Fruit fly (Drosophila melanogaster) whole organism, embryonic: Measurements from ENCODE around the gene mxt.
A peak's percentile ranks its signal among the peaks of the same experiment; 100 is the strongest.

Experiments
- ATbp ChIP-seq: fragments of 200-800 bp; sonication (Bioruptor generic); optimal IDR thresholded peaks from 2 replicates; lab custom pipeline; 2017; ENCODE audit warnings: missing biosample characterization, mild to moderate bottlenecking, missing genetic modification characterization, missing genetic modification reagents
- Adf1 ChIP-seq: fragments of 200-800 bp; sonication (Bioruptor generic); IDR thresholded peaks from 2 replicates; pipeline ENCODE4 v1.3.6; 2022; ENCODE audit warnings: missing biosample characterization, missing genetic modification characterization
- Aef1 ChIP-seq: fragments of 200-800 bp; sonication (Bioruptor generic); IDR thresholded peaks from 3 replicates; pipeline ENCODE4 v1.3.6; 2022; ENCODE audit warnings: missing biosample characterization, missing genetic modification characterization
- Asciz ChIP-seq: fragments of 200-800 bp; sonication (Bioruptor generic); optimal IDR thresholded peaks from 2 replicates; lab custom pipeline; 2017; ENCODE audit warnings: missing biosample characterization, mild to moderate bottlenecking, missing genetic modification characterization, missing genetic modification reagents
- Awh ChIP-seq: fragments of 200-800 bp; sonication (Bioruptor generic); IDR thresholded peaks from 2 replicates; pipeline ENCODE4, ENCODE4 v1.3.6; 2022; ENCODE audit warnings: missing biosample characterization, missing genetic modification characterization
- Bgb ChIP-seq: fragments of 200-800 bp; sonication (Bioruptor generic); IDR thresholded peaks from 2 replicates; pipeline ENCODE4 v1.3.6; 2022; ENCODE audit warnings: missing biosample characterization, missing genetic modification characterization; ENCODE audit not compliant: partially characterized antibody
- CG11093 ChIP-seq: fragments of 200-800 bp; sonication (Bioruptor generic); IDR thresholded peaks from 3 replicates; pipeline ENCODE4 v1.3.6; 2022; ENCODE audit warnings: missing biosample characterization, missing genetic modification characterization
- CG11398 ChIP-seq: fragments of 200-800 bp; sonication (Bioruptor generic); optimal IDR thresholded peaks from 2 replicates; lab custom pipeline; 2016; ENCODE audit warnings: missing biosample characterization, missing genetic modification characterization
- CG17186 ChIP-seq: fragments of 200-800 bp; sonication (Bioruptor generic); optimal IDR thresholded peaks from 3 replicates; lab custom pipeline; 2017; ENCODE audit warnings: missing biosample characterization, missing genetic modification reagents, missing genetic modification characterization
- CG17359 ChIP-seq: fragments of 200-800 bp; sonication (Bioruptor generic); optimal IDR thresholded peaks from 3 replicates; lab custom pipeline; 2018; ENCODE audit warnings: missing biosample characterization, mild to moderate bottlenecking, missing genetic modification characterization, moderate library complexity
- CG17568 ChIP-seq: fragments of 200-800 bp; sonication (Bioruptor generic); optimal IDR thresholded peaks from 2 replicates; lab custom pipeline; 2018; ENCODE audit warnings: missing biosample characterization, mild to moderate bottlenecking, missing genetic modification characterization, moderate library complexity
- CG18262 ChIP-seq: fragments of 200-800 bp; optimal IDR thresholded peaks from 3 replicates; lab custom pipeline; 2019; ENCODE audit warnings: missing biosample characterization, mild to moderate bottlenecking, missing genetic modification characterization, moderate library complexity
- CG31365 ChIP-seq: fragments of 200-800 bp; sonication (Bioruptor generic); optimal IDR thresholded peaks from 2 replicates; lab custom pipeline; 2018; ENCODE audit warnings: missing biosample characterization, mild to moderate bottlenecking, missing genetic modification characterization
- CG32772 ChIP-seq: fragments of 200-800 bp; sonication (Bioruptor generic); IDR thresholded peaks from 2 replicates; pipeline ENCODE4 v1.3.6; 2022; ENCODE audit warnings: missing biosample characterization, missing genetic modification characterization
- CG3281 ChIP-seq: fragments of 200-800 bp; sonication (Bioruptor generic); optimal IDR thresholded peaks from 3 replicates; lab custom pipeline; 2017; ENCODE audit warnings: missing biosample characterization, mild to moderate bottlenecking, missing genetic modification characterization
- CG6254 ChIP-seq: fragments of 200-800 bp; sonication (Bioruptor generic); optimal IDR thresholded peaks from 3 replicates; lab custom pipeline; 2017; ENCODE audit warnings: mild to moderate bottlenecking, missing biosample characterization, missing genetic modification reagents, missing genetic modification characterization
- CG6765 ChIP-seq: fragments of 200-800 bp; sonication (Bioruptor generic); optimal IDR thresholded peaks from 3 replicates; lab custom pipeline; 2017; ENCODE audit warnings: missing biosample characterization, mild to moderate bottlenecking, missing genetic modification characterization
- CG7963 ChIP-seq: fragments of 200-800 bp; sonication (Bioruptor generic); IDR thresholded peaks from 3 replicates; pipeline ENCODE4 v1.3.6; 2022; ENCODE audit warnings: missing biosample characterization, missing genetic modification characterization; ENCODE audit not compliant: partially characterized antibody
- CG8359 ChIP-seq: fragments of 200-800 bp; sonication (Bioruptor generic); optimal IDR thresholded peaks from 2 replicates; lab custom pipeline; 2017; ENCODE audit warnings: missing biosample characterization, mild to moderate bottlenecking, missing genetic modification characterization, borderline replicate concordance
- CG8478 ChIP-seq: fragments of >200 bp; optimal IDR thresholded peaks from 2 replicates; lab custom pipeline; 2018
- CG8765 ChIP-seq: fragments of 200-800 bp; sonication (Bioruptor generic); IDR thresholded peaks from 2 replicates; pipeline ENCODE4 v1.3.6; 2022; ENCODE audit warnings: missing biosample characterization, missing genetic modification characterization
- CkIIα-i1 ChIP-seq: fragments of 200-800 bp; sonication (Bioruptor generic); IDR thresholded peaks from 2 replicates; pipeline ENCODE4 v1.3.6; 2022; ENCODE audit warnings: missing biosample characterization, missing genetic modification characterization
- Ets65A ChIP-seq: fragments of 200-800 bp; sonication (Bioruptor generic); peaks from one replicate; lab custom pipeline; 2016; ENCODE audit warnings: missing biosample characterization, missing genetic modification characterization
- HLH54F ChIP-seq: fragments of 200-800 bp; sonication (Bioruptor generic); optimal IDR thresholded peaks from 3 replicates; lab custom pipeline; 2016; ENCODE audit warnings: missing biosample characterization, missing genetic modification characterization
- Sox102F ChIP-seq: fragments of 200-800 bp; sonication (Bioruptor generic); optimal IDR thresholded peaks from 2 replicates; lab custom pipeline; 2018; ENCODE audit warnings: missing biosample characterization, mild to moderate bottlenecking, missing genetic modification characterization, moderate library complexity
- Spps ChIP-seq: fragments of 200-800 bp; sonication (Bioruptor generic); optimal IDR thresholded peaks from 2 replicates; lab custom pipeline; 2018; ENCODE audit warnings: missing biosample characterization, mild to moderate bottlenecking, missing genetic modification characterization
- TFAM ChIP-seq: fragments of 200-800 bp; sonication (Bioruptor generic); optimal IDR thresholded peaks from 2 replicates; lab custom pipeline; 2017; ENCODE audit warnings: missing biosample characterization, missing genetic modification characterization, inconsistent platforms
- Trl ChIP-seq, 3 experiments: fragments of >200 bp in 2 of 3; fragments of 200-800 bp in 1 of 3; sonication (Bioruptor generic) in 1 of 3; optimal IDR thresholded peaks; 2 replicates in 1 of 3; 3 replicates in 2 of 3; lab custom pipeline; 2016 to 2017; ENCODE audit warnings: missing biosample characterization in 1 of 3, missing genetic modification characterization in 1 of 3
- ac ChIP-seq: fragments of 200-800 bp; sonication (Bioruptor generic); optimal IDR thresholded peaks from 3 replicates; lab custom pipeline; 2017; ENCODE audit warnings: missing biosample characterization, mild to moderate bottlenecking, missing genetic modification characterization
- ash1 ChIP-seq: fragments of 200-800 bp; sonication (Bioruptor generic); optimal IDR thresholded peaks from 2 replicates; lab custom pipeline; 2018; ENCODE audit warnings: missing biosample characterization, mild to moderate bottlenecking, missing genetic modification characterization
- ato ChIP-seq: fragments of 200-800 bp; sonication (Bioruptor generic); IDR thresholded peaks from 2 replicates; pipeline ENCODE4 v1.3.6; 2022; ENCODE audit warnings: missing biosample characterization, missing genetic modification characterization; ENCODE audit not compliant: partially characterized antibody
- cad ChIP-seq: fragments of >200 bp; optimal IDR thresholded peaks from 2 replicates; lab custom pipeline; 2017; ENCODE audit warnings: missing biosample characterization, missing genetic modification characterization
- dati ChIP-seq: fragments of 200-800 bp; sonication (Bioruptor generic); IDR thresholded peaks from 2 replicates; pipeline ENCODE4 v1.3.6; 2022; ENCODE audit warnings: missing biosample characterization, missing genetic modification characterization
- eve ChIP-seq, 2 experiments: fragments of >200 bp; optimal IDR thresholded peaks; 2 replicates each; lab custom pipeline; 2017; ENCODE audit warnings: missing biosample characterization in 2 of 2, missing genetic modification characterization in 2 of 2
- gcm ChIP-seq: fragments of 200-800 bp; sonication (Bioruptor generic); optimal IDR thresholded peaks from 2 replicates; lab custom pipeline; 2019; ENCODE audit warnings: missing biosample characterization, mild to moderate bottlenecking, missing genetic modification characterization, moderate library complexity
- gcm2 ChIP-seq: fragments of 200-800 bp; sonication (Bioruptor generic); optimal IDR thresholded peaks from 2 replicates; lab custom pipeline; 2016; ENCODE audit warnings: missing biosample characterization, missing genetic modification characterization
- gfzf ChIP-seq: fragments of 200-800 bp; sonication (Bioruptor generic); optimal IDR thresholded peaks from 2 replicates; lab custom pipeline; 2016; ENCODE audit warnings: missing biosample characterization, mild to moderate bottlenecking, missing genetic modification characterization, moderate library complexity
- hth ChIP-seq: fragments of >200 bp; optimal IDR thresholded peaks from 2 replicates; lab custom pipeline; 2017; ENCODE audit warnings: inconsistent platforms
- maf-S ChIP-seq: fragments of 200-800 bp; sonication (Bioruptor generic); optimal IDR thresholded peaks from 2 replicates; lab custom pipeline; 2016; ENCODE audit warnings: missing biosample characterization, missing genetic modification characterization
- pzg ChIP-seq: fragments of 200-800 bp; sonication (Bioruptor generic); optimal IDR thresholded peaks from 3 replicates; lab custom pipeline; 2018; ENCODE audit warnings: missing biosample characterization, mild to moderate bottlenecking, missing genetic modification characterization, moderate library complexity
- sens ChIP-seq: fragments of 200-800 bp; sonication (Bioruptor generic); peaks from one replicate; lab custom pipeline; 2016; ENCODE audit warnings: missing biosample characterization, missing genetic modification characterization
- shn ChIP-seq: fragments of 200-800 bp; sonication (Bioruptor generic); optimal IDR thresholded peaks from 3 replicates; lab custom pipeline; 2016; ENCODE audit warnings: missing biosample characterization, missing genetic modification characterization
- sug ChIP-seq: fragments of 200-800 bp; optimal IDR thresholded peaks from 2 replicates; lab custom pipeline; 2019; ENCODE audit warnings: missing biosample characterization, mild to moderate bottlenecking, missing genetic modification characterization, moderate library complexity
- toy ChIP-seq: fragments of 200-800 bp; sonication (Bioruptor generic); IDR thresholded peaks from 2 replicates; pipeline ENCODE4 v1.3.6; 2022; ENCODE audit warnings: missing biosample characterization, missing genetic modification characterization
- tup ChIP-seq: fragments of 200-800 bp; sonication (Bioruptor generic); optimal IDR thresholded peaks from 2 replicates; lab custom pipeline; 2016; ENCODE audit warnings: missing biosample characterization, mild to moderate bottlenecking, missing genetic modification characterization, moderate library complexity
- vfl ChIP-seq: fragments of 200-800 bp; sonication (Bioruptor generic); optimal IDR thresholded peaks from 2 replicates; lab custom pipeline; 2016; ENCODE audit warnings: missing biosample characterization, missing genetic modification characterization
- zen ChIP-seq: fragments of 200-800 bp; sonication (Bioruptor generic); optimal IDR thresholded peaks from 3 replicates; lab custom pipeline; 2018; ENCODE audit warnings: missing biosample characterization, mild to moderate bottlenecking, missing genetic modification characterization, moderate library complexity

Gene mxt

DNA sequence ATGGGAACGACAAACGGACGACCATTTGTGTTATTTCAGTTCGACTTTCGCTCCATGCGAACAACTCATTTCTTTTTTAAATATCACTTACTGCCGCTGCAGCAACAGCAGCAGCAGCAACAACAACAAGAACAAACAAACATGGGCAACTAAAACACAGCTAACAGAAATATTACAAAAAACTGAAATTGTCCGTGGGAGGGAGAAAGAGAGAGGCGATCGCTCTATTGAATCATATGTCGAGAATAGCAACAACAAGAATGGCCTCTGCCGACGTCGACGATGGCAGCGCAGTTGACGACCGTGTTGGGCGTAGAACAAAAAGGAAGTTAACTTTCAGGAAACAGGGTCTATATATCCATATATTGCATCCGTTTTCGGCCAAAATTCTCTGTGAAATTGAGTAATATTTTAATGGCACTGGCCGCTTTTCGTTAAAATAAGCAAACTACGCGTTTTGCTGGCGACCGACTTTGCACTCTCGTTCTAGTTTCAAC, 418 bp downstream of the mxt start (continued):
- TF ChIP-seq Adf1 = peak; percentile 95
- TF ChIP-seq CG3281 (GFP tag; lab: Kevin White, UChicago) = no peak
- TF ChIP-seq sug = peak; percentile 32
- no peak for TF ChIP-seq ato (GFP tag; lab: Robert Waterston, UW)
- TF ChIP-seq Aef1 (GFP tag; lab: Robert Waterston, UW) = peak; percentile 11; the same call in 1 of the 3 replicates
- peak in 1 of 2 experiments; percentile 32 for TF ChIP-seq Trl (optimal IDR thresholded peaks at IDR 0.05; lab: Kevin White, UChicago)
- TF ChIP-seq Trl (GFP tag; optimal IDR thresholded peaks at IDR 0.05; lab: Kevin White, UChicago) = no peak
- TF ChIP-seq CG18262 = no peak

DNA sequence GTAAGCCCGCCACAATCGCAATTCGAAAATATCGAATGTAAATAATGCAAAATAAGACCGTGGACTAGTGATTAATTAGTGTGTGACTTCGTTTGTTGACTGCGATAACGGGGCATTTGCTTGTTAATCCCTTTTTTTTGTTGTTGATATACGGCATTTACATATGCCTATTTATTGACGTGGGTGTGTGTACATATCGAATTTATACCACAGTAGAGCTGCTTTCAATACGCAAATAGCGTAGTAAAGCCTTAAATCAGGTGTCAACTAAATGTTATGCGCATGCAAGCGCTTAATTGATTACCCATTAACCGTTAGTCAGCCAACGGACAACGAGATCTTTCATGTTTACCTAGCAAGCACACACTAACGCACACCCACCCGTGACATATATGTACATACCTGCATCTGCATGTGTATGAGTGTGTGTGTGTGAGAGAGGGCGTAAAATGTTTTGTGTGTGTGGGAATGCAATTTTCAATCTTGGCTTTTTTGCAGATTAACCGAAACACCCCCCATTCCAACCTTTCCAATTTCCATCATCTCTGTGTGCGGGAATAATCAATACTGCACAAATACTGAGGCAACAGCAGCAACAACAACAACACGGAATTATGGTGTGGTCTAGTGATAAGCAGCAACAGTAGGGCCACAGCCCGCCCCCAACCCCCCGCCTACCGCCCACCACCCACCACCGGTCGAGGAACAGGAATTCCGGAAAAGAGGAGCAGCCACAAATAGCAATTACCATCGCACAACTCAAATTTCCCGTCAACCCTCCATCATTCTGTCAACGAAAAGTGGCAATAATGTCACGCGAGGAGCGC, 8.4 kb downstream of the mxt start:
- TF ChIP-seq zen (tag; lab: Kevin White, UChicago) (peak; percentile 61), sens (GFP tag; lab: Kevin White, UChicago) (peak; percentile 94), hth (lab: Kevin White, UChicago) (no peak), CG7963 (GFP tag; lab: Robert Waterston, UW) (no peak), CG8359 (GFP tag; lab: Kevin White, UChicago) (peak; percentile 24), tup (peak; percentile 3), Trl (optimal IDR thresholded peaks at IDR 0.05; lab: Kevin White, UChicago) (no peak), Trl (GFP tag; optimal IDR thresholded peaks at IDR 0.05; lab: Kevin White, UChicago) (peak; percentile 50), CG17568 (GFP tag; lab: Kevin White, UChicago) (peak; percentile 59), CkIIα-i1 (GFP tag; lab: Robert Waterston, UW) (no peak), maf-S (GFP tag; lab: Kevin White, UChicago) (peak; percentile 10), CG11093 (no peak), CG17186 (GFP tag; lab: Kevin White, UChicago) (peak; percentile 15), gcm2 (GFP tag; lab: Kevin White, UChicago) (no peak), cad (no peak), HLH54F (GFP tag; lab: Kevin White, UChicago) (no peak), CG17359 (tag; lab: Kevin White, UChicago) (peak; percentile 85), Bgb (GFP tag; lab: Robert Waterston, UW) (no peak), ATbp (peak; percentile 60), toy (no peak), CG31365 (tag; lab: Kevin White, UChicago) (peak; percentile 51), ac (GFP tag; lab: Kevin White, UChicago) (peak; percentile 33), vfl (GFP tag; lab: Kevin White, UChicago) (no peak), eve (GFP tag; optimal IDR thresholded peaks at IDR 0.05; lab: Kevin White, UChicago) (no peak), gcm (GFP tag; lab: Kevin White, UChicago) (no peak), Spps (tag; lab: Kevin White, UChicago) (peak; percentile 5), dati (GFP tag; lab: Robert Waterston, UW) (no peak), CG6765 (GFP tag; lab: Kevin White, UChicago) (peak; percentile 19), ash1 (no peak), CG6254 (no peak), Awh (GFP tag; lab: Robert Waterston, UW) (peak; percentile 40; the same call in 1 of the 2 replicates), CG32772 (peak; percentile 34; the same call in 1 of the 2 replicates), CG11398 (GFP tag; lab: Kevin White, UChicago) (peak; percentile 34), Ets65A (GFP tag; lab: Kevin White, UChicago) (peak; percentile 87), pzg (GFP tag; lab: Kevin White, UChicago) (no peak), CG8765 (no peak), gfzf (no peak), TFAM (GFP tag; lab: Kevin White, UChicago) (peak; percentile 18), Asciz (GFP tag; lab: Kevin White, UChicago) (peak; percentile 85), shn (GFP tag; lab: Kevin White, UChicago) (no peak), Sox102F (peak; percentile 55), CG8478 (lab: Kevin White, UChicago) (no peak)
